Worm (Caenorhabditis elegans) whole organism, young adult: ENCODE results near the gene srj-21.
A peak's percentile ranks its signal among the peaks of the same experiment; 100 is the strongest.

Experiments used
- B0019.2 ChIP-seq: fragments of 200-800 bp; sonication (Bioruptor generic); conservative IDR thresholded peaks from 2 replicates; pipeline ENCODE4 v1.3.6; 2022; ENCODE audit warnings: missing genetic modification reagents, missing genetic modification characterization, missing compliant biosample characterization
- C17E4.6 ChIP-seq: fragments of 200-800 bp; sonication (Bioruptor generic); IDR thresholded peaks from 2 replicates; pipeline ENCODE4 v1.3.6; 2022; ENCODE audit warnings: missing genetic modification reagents, missing genetic modification characterization, missing compliant biosample characterization
- F10E7.11 ChIP-seq: sonication (generic microtip); optimal IDR thresholded peaks from 2 replicates; lab custom pipeline; 2017; ENCODE audit warnings: mild to moderate bottlenecking, missing genetic modification characterization, moderate library complexity, missing compliant biosample characterization
- F23B12.7 ChIP-seq: sonication (generic microtip); optimal IDR thresholded peaks from 2 replicates; lab custom pipeline; 2017; ENCODE audit warnings: missing genetic modification characterization, mild to moderate bottlenecking, missing compliant biosample characterization, antibody characterized with exemption, moderate library complexity; ENCODE audit not compliant: insufficient read depth
- F33H1.4 ChIP-seq: fragments of 200-800 bp; sonication (Bioruptor generic); IDR thresholded peaks from 2 replicates; pipeline ENCODE4 v1.3.6; 2022; ENCODE audit warnings: missing genetic modification reagents, missing genetic modification characterization, missing compliant biosample characterization
- F57A8.1 ChIP-seq: fragments of 200-800 bp; sonication (Bioruptor generic); optimal IDR thresholded peaks from 2 replicates; lab custom pipeline; 2018; ENCODE audit warnings: mild to moderate bottlenecking, missing genetic modification characterization, moderate library complexity, missing compliant biosample characterization
- K12H6.12 ChIP-seq: fragments of 200-800 bp; sonication (Bioruptor generic); optimal IDR thresholded peaks from 2 replicates; lab custom pipeline; 2018; ENCODE audit warnings: mild to moderate bottlenecking, missing genetic modification characterization, missing compliant biosample characterization
- Y53G8AR.9 ChIP-seq: fragments of 200-800 bp; sonication (Bioruptor generic); conservative IDR thresholded peaks from 2 replicates; pipeline ENCODE4 v1.3.6; 2022; ENCODE audit warnings: missing genetic modification reagents, missing genetic modification characterization, missing compliant biosample characterization
- Y56A3A.18 ChIP-seq: fragments of 200-800 bp; sonication (Bioruptor generic); IDR thresholded peaks from 2 replicates; pipeline ENCODE4 v1.3.6; 2022; ENCODE audit warnings: missing genetic modification reagents, missing genetic modification characterization, missing compliant biosample characterization
- Y67H2A.10 ChIP-seq: fragments of 200-800 bp; sonication (Bioruptor generic); conservative IDR thresholded peaks from 2 replicates; pipeline ENCODE4 v1.3.6; 2022; ENCODE audit warnings: missing genetic modification reagents, missing genetic modification characterization, missing compliant biosample characterization
- Y79H2A.3 ChIP-seq: fragments of 200-800 bp; sonication (Bioruptor generic); conservative IDR thresholded peaks from 2 replicates; pipeline ENCODE4 v1.3.6; 2022; ENCODE audit warnings: missing genetic modification reagents, missing genetic modification characterization, missing compliant biosample characterization
- atf-7 ChIP-seq: sonication (generic microtip); optimal IDR thresholded peaks from 2 replicates; lab custom pipeline; 2017; ENCODE audit warnings: mild to moderate bottlenecking, missing genetic modification characterization, missing compliant biosample characterization
- bed-1 ChIP-seq: fragments of 200-800 bp; sonication (Bioruptor generic); IDR thresholded peaks from 2 replicates; pipeline ENCODE4 v1.3.6; 2022; ENCODE audit warnings: missing genetic modification reagents, missing genetic modification characterization, missing compliant biosample characterization
- ccch-3 ChIP-seq: fragments of 200-800 bp; sonication (Bioruptor generic); optimal IDR thresholded peaks from 2 replicates; lab custom pipeline; 2018; ENCODE audit warnings: mild to moderate bottlenecking, missing genetic modification characterization, missing compliant biosample characterization
- cebp-2 ChIP-seq: fragments of 200-800 bp; sonication (Bioruptor generic); IDR thresholded peaks from 2 replicates; pipeline ENCODE4 v1.3.6; 2022; ENCODE audit warnings: missing genetic modification characterization, missing compliant biosample characterization
- ceh-100 ChIP-seq: fragments of 200-800 bp; sonication (Bioruptor generic); IDR thresholded peaks from 2 replicates; pipeline ENCODE4 v1.3.6; 2022; ENCODE audit warnings: missing genetic modification reagents, missing genetic modification characterization, missing compliant biosample characterization
- ceh-58 ChIP-seq: fragments of 200-800 bp; sonication (Bioruptor generic); IDR thresholded peaks from 2 replicates; pipeline ENCODE4 v1.3.6; 2022; ENCODE audit warnings: missing genetic modification characterization, missing compliant biosample characterization
- ceh-79 ChIP-seq: sonication (generic microtip); optimal IDR thresholded peaks from 2 replicates; lab custom pipeline; 2017; ENCODE audit warnings: mild to moderate bottlenecking, missing genetic modification characterization, missing compliant biosample characterization
- efl-1 ChIP-seq: fragments of 150-350 bp; optimal IDR thresholded peaks from 2 replicates; lab custom pipeline; 2014; ENCODE audit warnings: missing biosample characterization, missing genetic modification reagents, missing genetic modification characterization
- egl-18 ChIP-seq: fragments of 200-800 bp; sonication (Bioruptor generic); IDR thresholded peaks from 2 replicates; pipeline ENCODE4 v1.3.6; 2022; ENCODE audit warnings: missing genetic modification reagents, missing genetic modification characterization, missing compliant biosample characterization
- egl-44 ChIP-seq: fragments of 200-800 bp; sonication (Bioruptor generic); IDR thresholded peaks from 2 replicates; pipeline ENCODE4 v1.3.6; 2022; ENCODE audit warnings: missing genetic modification reagents, missing genetic modification characterization, missing compliant biosample characterization
- ekl-4 ChIP-seq: fragments of 200-800 bp; sonication (Bioruptor generic); IDR thresholded peaks from 2 replicates; pipeline ENCODE4 v1.3.6; 2022; ENCODE audit warnings: missing genetic modification reagents, missing genetic modification characterization, missing compliant biosample characterization
- him-1 ChIP-seq: sonication (generic microtip); optimal IDR thresholded peaks from 2 replicates; lab custom pipeline; 2016; ENCODE audit warnings: missing genotype, missing genetic modification reagents, missing genetic modification characterization, missing compliant biosample characterization
- hmg-1.2 ChIP-seq: fragments of 200-800 bp; sonication (Bioruptor generic); IDR thresholded peaks from 2 replicates; pipeline ENCODE4 v1.3.6; 2022; ENCODE audit warnings: missing genetic modification reagents, missing genetic modification characterization, missing compliant biosample characterization
- hmg-20 ChIP-seq: fragments of 200-800 bp; sonication (Bioruptor generic); IDR thresholded peaks from 2 replicates; pipeline ENCODE4 v1.3.6; 2022; ENCODE audit warnings: missing genetic modification reagents, missing genetic modification characterization, missing compliant biosample characterization
- lag-1 ChIP-seq: fragments of 200-800 bp; sonication (Bioruptor generic); IDR thresholded peaks from 2 replicates; pipeline ENCODE4 v1.3.6; 2022; ENCODE audit warnings: missing genetic modification reagents, missing genetic modification characterization, missing compliant biosample characterization
- let-607 ChIP-seq, 2 experiments: fragments of 200-800 bp in 1 of 2; sonication (Bioruptor generic) in 1 of 2; sonication (generic microtip) in 1 of 2; optimal IDR thresholded peaks; 2 replicates each; lab custom pipeline; 2016 to 2018; ENCODE audit warnings: mild to moderate bottlenecking in 2 of 2, missing compliant biosample characterization in 2 of 2, missing genetic modification characterization in 2 of 2, moderate library complexity in 2 of 2, missing genotype in 1 of 2
- lin-35 ChIP-seq, 3 experiments: fragments of 150-350 bp in 2 of 3; sonication (generic microtip) in 1 of 3; optimal IDR thresholded peaks; 2 replicates each; lab custom pipeline; 2014 to 2018; ENCODE audit warnings: missing biosample characterization in 3 of 3, missing genetic modification characterization in 3 of 3, missing genetic modification reagents in 3 of 3
- lin-40 ChIP-seq: sonication (generic microtip); optimal IDR thresholded peaks from 2 replicates; lab custom pipeline; 2016; ENCODE audit warnings: missing genetic modification characterization, mild to moderate bottlenecking, missing compliant biosample characterization, missing genotype, missing genetic modification reagents
- lir-1 ChIP-seq: fragments of 200-800 bp; sonication (Bioruptor generic); conservative IDR thresholded peaks from 2 replicates; pipeline ENCODE4 v1.3.6; 2022; ENCODE audit warnings: missing genetic modification reagents, missing genetic modification characterization, missing compliant biosample characterization
- madf-10 ChIP-seq: sonication (generic microtip); optimal IDR thresholded peaks from 2 replicates; lab custom pipeline; 2016; ENCODE audit warnings: mild to moderate bottlenecking, missing genetic modification characterization, missing compliant biosample characterization
- madf-6 ChIP-seq: fragments of 200-800 bp; sonication (Bioruptor generic); IDR thresholded peaks from 2 replicates; pipeline ENCODE4 v1.3.6; 2022; ENCODE audit warnings: missing genetic modification reagents, missing genetic modification characterization, missing compliant biosample characterization
- mes-4 ChIP-seq: sonication (generic microtip); optimal IDR thresholded peaks from 2 replicates; lab custom pipeline; 2016; ENCODE audit warnings: missing genotype, missing genetic modification characterization, missing compliant biosample characterization
- nfyb-1 ChIP-seq: fragments of 200-800 bp; sonication (Bioruptor generic); IDR thresholded peaks from 2 replicates; pipeline ENCODE4 v1.3.6; 2022; ENCODE audit warnings: missing genetic modification reagents, missing genetic modification characterization, missing compliant biosample characterization
- nhr-27 ChIP-seq: fragments of 200-800 bp; sonication (Bioruptor generic); optimal IDR thresholded peaks from 2 replicates; lab custom pipeline; 2018; ENCODE audit warnings: mild to moderate bottlenecking, missing genetic modification characterization, moderate library complexity, missing compliant biosample characterization
- nhr-90 ChIP-seq: sonication (generic microtip); optimal IDR thresholded peaks from 2 replicates; lab custom pipeline; 2016; ENCODE audit warnings: missing genotype, mild to moderate bottlenecking, missing genetic modification characterization, missing compliant biosample characterization
- pbrm-1 ChIP-seq: fragments of 200-800 bp; sonication (Bioruptor generic); IDR thresholded peaks from 2 replicates; pipeline ENCODE4 v1.3.6; 2022; ENCODE audit warnings: missing genetic modification reagents, missing genetic modification characterization, missing compliant biosample characterization
- pha-4 ChIP-seq: fragments of 150-350 bp; sonication (generic microtip); optimal IDR thresholded peaks from 2 replicates; lab custom pipeline; 2014; ENCODE audit warnings: missing biosample characterization, missing genetic modification reagents, missing genetic modification characterization
- rec-8 ChIP-seq, 2 experiments: sonication (generic microtip); optimal IDR thresholded peaks; 2 replicates each; lab custom pipeline; 2016; ENCODE audit warnings: mild to moderate bottlenecking in 2 of 2, missing genetic modification characterization in 2 of 2, missing genetic modification reagents in 2 of 2, missing genotype in 2 of 2, missing biosample characterization in 1 of 2, missing compliant biosample characterization in 1 of 2, moderate library complexity in 1 of 2
- sea-2 ChIP-seq: fragments of 200-800 bp; sonication (Bioruptor generic); IDR thresholded peaks from 2 replicates; pipeline ENCODE4 v1.3.6; 2022; ENCODE audit warnings: missing genetic modification characterization, missing compliant biosample characterization
- snpc-1.3 ChIP-seq: sonication (generic microtip); optimal IDR thresholded peaks from 2 replicates; lab custom pipeline; 2017; ENCODE audit warnings: missing genetic modification characterization, mild to moderate bottlenecking, missing compliant biosample characterization, antibody characterized with exemption, moderate library complexity, missing genotype, missing genetic modification reagents; ENCODE audit not compliant: insufficient read depth
- snpc-3.4 ChIP-seq: sonication (generic microtip); optimal IDR thresholded peaks from 2 replicates; lab custom pipeline; 2017; ENCODE audit warnings: missing genetic modification characterization, mild to moderate bottlenecking, missing compliant biosample characterization, antibody characterized with exemption, moderate library complexity, missing genotype, missing genetic modification reagents
- tbp1 ChIP-seq: fragments of 200-800 bp; sonication (Bioruptor generic); optimal IDR thresholded peaks from 2 replicates; lab custom pipeline; 2018; ENCODE audit warnings: mild to moderate bottlenecking, missing genetic modification characterization, missing compliant biosample characterization
- unc-62 ChIP-seq: fragments of 150-350 bp; optimal IDR thresholded peaks from 2 replicates; lab custom pipeline; 2014; ENCODE audit warnings: missing biosample characterization, missing genetic modification reagents, missing genetic modification characterization
- xnd-1 ChIP-seq: sonication (generic microtip); optimal IDR thresholded peaks from 2 replicates; lab custom pipeline; 2016; ENCODE audit warnings: missing genotype, missing genetic modification reagents, missing genetic modification characterization, missing compliant biosample characterization
- zfh-2 ChIP-seq: fragments of 200-800 bp; sonication (Bioruptor generic); conservative IDR thresholded peaks from 2 replicates; pipeline ENCODE4 v1.3.6; 2022; ENCODE audit warnings: missing genetic modification reagents, missing genetic modification characterization, missing compliant biosample characterization
- ztf-3 ChIP-seq: fragments of 200-800 bp; sonication (Bioruptor generic); optimal IDR thresholded peaks from 2 replicates; lab custom pipeline; 2018; ENCODE audit warnings: mild to moderate bottlenecking, missing genetic modification characterization, missing compliant biosample characterization

Gene srj-21

ce11 chrV:10716865-10717713 is 28.0 kb upstream of the srj-21 start (continued):
- TF ChIP-seq lin-35 (GFP tag; optimal IDR thresholded peaks at IDR 0.05; lab: Kevin White, UChicago) (no peak), F23B12.7 (no peak), snpc-3.4 (tag; lab: Kevin White, UChicago) (no peak), rec-8 (tag; optimal IDR thresholded peaks at IDR 0.05; lab: Kevin White, UChicago) (no peak), nhr-27 (tag; lab: Kevin White, UChicago) (no peak), B0019.2 (GFP tag; lab: Robert Waterston, UW) (no peak), pha-4 (no peak), lir-1 (GFP tag; lab: Robert Waterston, UW) (no peak), Y53G8AR.9 (0 out of 2 replicates have a peak, but pooled peaks have one; percentile 19), madf-6 (no peak), egl-18 (GFP tag; lab: Robert Waterston, UW) (no peak), unc-62 (GFP tag; lab: Kevin White, UChicago) (no peak), cebp-2 (no peak), lag-1 (GFP tag; lab: Robert Waterston, UW) (no peak), lin-40 (no peak), Y56A3A.18 (GFP tag; lab: Robert Waterston, UW) (no peak), atf-7 (tag; lab: Kevin White, UChicago) (no peak), mes-4 (no peak), snpc-1.3 (tag; lab: Kevin White, UChicago) (no peak), let-607 (tag; optimal IDR thresholded peaks at IDR 0.05; lab: Kevin White, UChicago) (no peak), K12H6.12 (tag; lab: Kevin White, UChicago) (no peak), ztf-3 (GFP tag; lab: Kevin White, UChicago) (no peak), madf-10 (no peak), efl-1 (GFP tag; lab: Kevin White, UChicago) (no peak), nfyb-1 (GFP tag; lab: Robert Waterston, UW) (0 out of 2 replicates have a peak, but pooled peaks have one; percentile 8), egl-44 (GFP tag; lab: Robert Waterston, UW) (no peak), zfh-2 (GFP tag; lab: Robert Waterston, UW) (peak; percentile 82), ceh-58 (GFP tag; lab: Robert Waterston, UW) (no peak), F10E7.11 (tag; lab: Kevin White, UChicago) (no peak), sea-2 (GFP tag; lab: Robert Waterston, UW) (no peak), Y79H2A.3 (GFP tag; lab: Robert Waterston, UW) (no peak), C17E4.6 (no peak), ceh-79 (no peak), xnd-1 (tag; lab: Kevin White, UChicago) (no peak), hmg-1.2 (GFP tag; lab: Robert Waterston, UW) (0 out of 2 replicates have a peak, but pooled peaks have one; percentile 12), him-1 (tag; lab: Kevin White, UChicago) (no peak), ekl-4 (GFP tag; lab: Robert Waterston, UW) (no peak), F57A8.1 (GFP tag; lab: Kevin White, UChicago) (no peak), hmg-20 (GFP tag; lab: Robert Waterston, UW) (no peak), bed-1 (GFP tag; lab: Robert Waterston, UW) (no peak), nhr-90 (tag; lab: Kevin White, UChicago) (no peak), tbp1 (GFP tag; lab: Kevin White, UChicago) (no peak), ccch-3 (GFP tag; lab: Kevin White, UChicago) (no peak), ceh-100 (GFP tag; lab: Robert Waterston, UW) (no peak), pbrm-1 (GFP tag; lab: Robert Waterston, UW) (no peak), Y67H2A.10 (GFP tag; lab: Robert Waterston, UW) (no peak), F33H1.4 (GFP tag; lab: Robert Waterston, UW) (no peak)
